Fruit fly (Drosophila melanogaster): ENCODE data around the gene CG43056.

CG43056 gene

dm6 chr2L:4417982-4418381 is 19.6 kb upstream of the CG43056 start (continued):
- TF ChIP-seq pan (optimal IDR thresholded peaks at IDR 0.05): no peak
- TF ChIP-seq pan (GFP tag; optimal IDR thresholded peaks at IDR 0.05 in 1 of 2, IDR thresholded peaks at IDR 0.05 in 1 of 2): peak in 1 of 2 experiments; percentile 31
- 0 out of 2 replicates have a peak, but pooled peaks have one; percentile 8 for TF ChIP-seq Rfx (GFP tag; IDR thresholded peaks at IDR 0.05)
- no peak for TF ChIP-seq Hmr (GFP tag; optimal IDR thresholded peaks at IDR 0.05)
- TF ChIP-seq p53 (GFP tag; optimal IDR thresholded peaks at IDR 0.05): no peak
- TF ChIP-seq dmrt99B (tag; optimal IDR thresholded peaks at IDR 0.05): peak; percentile 18
- TF ChIP-seq trem (tag; optimal IDR thresholded peaks at IDR 0.05): no peak
- TF ChIP-seq CkIIα-i1 (GFP tag; IDR thresholded peaks at IDR 0.05): no peak
- TF ChIP-seq vvl (GFP tag; IDR thresholded peaks at IDR 0.05): peak; percentile 27; the same call in 1 of the 2 replicates
- no peak for TF ChIP-seq unc-4 (GFP tag; IDR thresholded peaks at IDR 0.05; ENCODE audit: partially characterized antibody)
- no peak for TF ChIP-seq Fer2 (tag; optimal IDR thresholded peaks at IDR 0.05)
- TF ChIP-seq CG15479 (GFP tag; optimal IDR thresholded peaks at IDR 0.05): no peak
- TF ChIP-seq CG1529 (GFP tag; optimal IDR thresholded peaks at IDR 0.05): no peak
- TF ChIP-seq CG30431 (GFP tag; optimal IDR thresholded peaks at IDR 0.05): no peak
- TF ChIP-seq pros (GFP tag; optimal IDR thresholded peaks at IDR 0.05): no peak
- TF ChIP-seq NFAT (GFP tag; IDR thresholded peaks at IDR 0.05): 0 out of 2 replicates have a peak, but pooled peaks have one; percentile 23
- no peak for TF ChIP-seq CG10654 (GFP tag; optimal IDR thresholded peaks at IDR 0.05)
- no peak for TF ChIP-seq exex (tag; optimal IDR thresholded peaks at IDR 0.05)
- no peak for TF ChIP-seq ken (GFP tag; IDR thresholded peaks at IDR 0.05)
- no peak for TF ChIP-seq CG4282 (GFP tag; optimal IDR thresholded peaks at IDR 0.05)
- no peak for TF ChIP-seq ac (GFP tag; optimal IDR thresholded peaks at IDR 0.05)
- TF ChIP-seq CG11695 (GFP tag; IDR thresholded peaks at IDR 0.05): no peak
- TF ChIP-seq ash1 (GFP tag; optimal IDR thresholded peaks at IDR 0.05): no peak
- no peak for TF ChIP-seq knrl (GFP tag; IDR thresholded peaks at IDR 0.05; ENCODE audit: partially characterized antibody)
- no peak for TF ChIP-seq CG6654 (GFP tag; optimal IDR thresholded peaks at IDR 0.05)
- TF ChIP-seq CG1603 (tag; optimal IDR thresholded peaks at IDR 0.05): peak; percentile 25
- no peak for TF ChIP-seq ham (GFP tag; IDR thresholded peaks at IDR 0.05)
- no peak for TF ChIP-seq corto (GFP tag; optimal IDR thresholded peaks at IDR 0.05)
- TF ChIP-seq scrt (GFP tag; optimal IDR thresholded peaks at IDR 0.05): peak; percentile 48
- no peak for TF ChIP-seq E2f2 (GFP tag; IDR thresholded peaks at IDR 0.05)
- no peak for TF ChIP-seq mld (GFP tag; IDR thresholded peaks at IDR 0.05; ENCODE audit: partially characterized antibody)
- TF ChIP-seq Vsx1 (GFP tag; optimal IDR thresholded peaks at IDR 0.05): no peak
- no peak for TF ChIP-seq D (optimal IDR thresholded peaks at IDR 0.05)
- TF ChIP-seq D (GFP tag; optimal IDR thresholded peaks at IDR 0.05): peak; percentile 15
- no peak for TF ChIP-seq wdn (GFP tag; IDR thresholded peaks at IDR 0.05)
- no peak for TF ChIP-seq pnt (GFP tag; optimal IDR thresholded peaks at IDR 0.05)
- TF ChIP-seq CG6254 (GFP tag; optimal IDR thresholded peaks at IDR 0.05): no peak
- TF ChIP-seq CG3995 (GFP tag; optimal IDR thresholded peaks at IDR 0.05): no peak
- no peak for TF ChIP-seq lov (optimal IDR thresholded peaks at IDR 0.05)
- TF ChIP-seq lov (GFP tag; IDR thresholded peaks at IDR 0.05): 0 out of 3 replicates have a peak, but pooled peaks have one; percentile 51
- TF ChIP-seq ab (GFP tag; optimal IDR thresholded peaks at IDR 0.05): no peak
- no peak for TF ChIP-seq CG1024 (GFP tag; IDR thresholded peaks at IDR 0.05)
- no peak for TF ChIP-seq Hr39 (optimal IDR thresholded peaks at IDR 0.05)
- TF ChIP-seq slbo (GFP tag; IDR thresholded peaks at IDR 0.05): peak; percentile 27; the same call in 1 of the 2 replicates
- no peak for TF ChIP-seq CG16813 (GFP tag; IDR thresholded peaks at IDR 0.05; ENCODE audit: partially characterized antibody)
- TF ChIP-seq Stat92E (GFP tag; optimal IDR thresholded peaks at IDR 0.05): no peak
- no peak for TF ChIP-seq Hmx (GFP tag; optimal IDR thresholded peaks at IDR 0.05)
- TF ChIP-seq Scr (GFP tag; IDR thresholded peaks at IDR 0.05; ENCODE audit: partially characterized antibody): no peak
- TF ChIP-seq C15 (GFP tag; IDR thresholded peaks at IDR 0.05): 0 out of 3 replicates have a peak, but pooled peaks have one; percentile 31
- no peak for TF ChIP-seq CG13123 (GFP tag; optimal IDR thresholded peaks at IDR 0.05)
- TF ChIP-seq bcd (GFP tag; optimal IDR thresholded peaks at IDR 0.05): peak; percentile 19
- no peak for TF ChIP-seq CG12769 (tag; optimal IDR thresholded peaks at IDR 0.05)

Data from whole organism, embryonic.